Fruit fly (Drosophila melanogaster) whole organism, pupa: Measurements from ENCODE around the gene Mst57Dc.

Experiments
- CG10348 ChIP-seq: fragments of 200-800 bp; sonication (Bioruptor generic); IDR thresholded peaks from 2 replicates; pipeline ENCODE4 v1.3.6; 2022; ENCODE audit warnings: missing biosample characterization, missing genetic modification characterization
- CG12605 ChIP-seq: fragments of 200-800 bp; sonication (Bioruptor generic); IDR thresholded peaks from 2 replicates; pipeline ENCODE4 v1.3.6; 2022; ENCODE audit warnings: missing biosample characterization, missing genetic modification characterization
- CG13204 ChIP-seq: fragments of 200-800 bp; sonication (Bioruptor generic); optimal IDR thresholded peaks from 2 replicates; lab custom pipeline; 2018; ENCODE audit warnings: missing biosample characterization, mild to moderate bottlenecking, missing genetic modification characterization, moderate library complexity
- CG14655 ChIP-seq: fragments of 200-800 bp; sonication (Bioruptor generic); optimal IDR thresholded peaks from 3 replicates; lab custom pipeline; 2017; ENCODE audit warnings: mild to moderate bottlenecking, missing biosample characterization, missing genetic modification reagents, missing genetic modification characterization
- CG15710 ChIP-seq: fragments of 200-800 bp; sonication (Bioruptor generic); optimal IDR thresholded peaks from 2 replicates; lab custom pipeline; 2018; ENCODE audit warnings: missing biosample characterization, mild to moderate bottlenecking, missing genetic modification characterization, moderate library complexity
- CG17806 ChIP-seq: fragments of 200-800 bp; sonication (Bioruptor generic); optimal IDR thresholded peaks from 2 replicates; lab custom pipeline; 2018; ENCODE audit warnings: missing biosample characterization, mild to moderate bottlenecking, missing genetic modification characterization, moderate library complexity
- CG32121 ChIP-seq: fragments of 200-800 bp; sonication (Bioruptor generic); IDR thresholded peaks from 2 replicates; pipeline ENCODE4 v1.3.6; 2022; ENCODE audit warnings: missing biosample characterization, missing genetic modification characterization
- CG34367 ChIP-seq: fragments of 200-800 bp; sonication (Bioruptor generic); optimal IDR thresholded peaks from 2 replicates; lab custom pipeline; 2018; ENCODE audit warnings: missing biosample characterization, mild to moderate bottlenecking, missing genetic modification characterization
- CG4496 ChIP-seq: fragments of 200-800 bp; sonication (Bioruptor generic); IDR thresholded peaks from 3 replicates; pipeline ENCODE4 v1.3.6; 2022; ENCODE audit warnings: missing biosample characterization, missing genetic modification characterization
- CG8159 ChIP-seq: fragments of 200-800 bp; sonication (Bioruptor generic); optimal IDR thresholded peaks from 3 replicates; lab custom pipeline; 2018; ENCODE audit warnings: missing biosample characterization, mild to moderate bottlenecking, missing genetic modification characterization, moderate library complexity
- CG8301 ChIP-seq: fragments of 200-800 bp; sonication (Bioruptor generic); optimal IDR thresholded peaks from 2 replicates; lab custom pipeline; 2018; ENCODE audit warnings: missing biosample characterization, mild to moderate bottlenecking, missing genetic modification characterization
- CG9948 ChIP-seq: fragments of 200-800 bp; sonication (Bioruptor generic); optimal IDR thresholded peaks from 2 replicates; lab custom pipeline; 2018; ENCODE audit warnings: missing biosample characterization, mild to moderate bottlenecking, missing genetic modification characterization, moderate library complexity
- D1 ChIP-seq: fragments of 200-800 bp; sonication (Bioruptor generic); optimal IDR thresholded peaks from 2 replicates; lab custom pipeline; 2018; ENCODE audit warnings: missing biosample characterization, mild to moderate bottlenecking, missing genetic modification characterization, moderate library complexity
- EcR ChIP-seq: fragments of 200-800 bp; sonication (Bioruptor generic); optimal IDR thresholded peaks from 3 replicates; lab custom pipeline; 2019; ENCODE audit warnings: missing biosample characterization, missing genetic modification characterization, mild to moderate bottlenecking, moderate library complexity, missing genetic modification reagents
- Ets98B ChIP-seq: fragments of 200-800 bp; sonication (Bioruptor generic); IDR thresholded peaks from 2 replicates; pipeline ENCODE4 v1.3.6; 2022; ENCODE audit warnings: missing biosample characterization, missing genetic modification characterization
- Pif1A ChIP-seq: fragments of 200-800 bp; sonication (Bioruptor generic); optimal IDR thresholded peaks from 3 replicates; lab custom pipeline; 2016; ENCODE audit warnings: missing biosample characterization, missing genetic modification characterization
- Pif1B ChIP-seq: fragments of 200-800 bp; sonication (Bioruptor generic); optimal IDR thresholded peaks from 3 replicates; lab custom pipeline; 2016; ENCODE audit warnings: missing biosample characterization, missing genetic modification characterization
- Snoo ChIP-seq: fragments of 200-800 bp; sonication (Bioruptor generic); optimal IDR thresholded peaks from 3 replicates; lab custom pipeline; 2017; ENCODE audit warnings: missing biosample characterization, mild to moderate bottlenecking, missing genetic modification characterization, inconsistent platforms
- fd96Ca ChIP-seq: fragments of 200-800 bp; sonication (Bioruptor generic); IDR thresholded peaks from 3 replicates; pipeline ENCODE4 v1.3.6; 2022; ENCODE audit warnings: missing biosample characterization, missing genetic modification characterization
- gl ChIP-seq: fragments of 200-800 bp; sonication (Bioruptor generic); optimal IDR thresholded peaks from 2 replicates; lab custom pipeline; 2018; ENCODE audit warnings: missing biosample characterization, mild to moderate bottlenecking, missing genetic modification characterization
- rn ChIP-seq: fragments of 200-800 bp; sonication (Bioruptor generic); IDR thresholded peaks from 2 replicates; pipeline ENCODE4 v1.3.6; 2022; ENCODE audit warnings: missing biosample characterization, missing genetic modification characterization

The Mst57Dc gene

DNA sequence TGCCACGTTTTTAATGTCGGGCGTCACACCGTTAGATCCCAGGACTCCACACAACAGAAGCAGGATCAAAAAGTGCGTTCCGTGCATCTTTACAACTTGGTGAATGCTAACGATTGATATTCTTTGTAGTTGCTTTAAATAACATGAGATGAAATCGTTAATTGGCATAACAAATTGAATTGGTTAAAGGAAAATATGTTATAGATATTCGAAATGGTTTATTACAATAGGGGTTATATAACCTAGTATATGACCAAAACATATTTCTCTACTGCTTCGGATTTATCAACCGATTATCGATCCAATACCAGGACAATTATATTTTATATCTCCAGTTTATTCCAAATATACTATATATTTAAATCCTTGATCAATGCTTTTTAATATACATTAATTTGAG, at the start of gene Mst57Dc:
TSS of gene Mst57Dc (minus strand) at position 101 of the 400 bp plus-strand sequence.
- no peak for TF ChIP-seq CG32121 (GFP tag; lab: Robert Waterston, UW)
- no peak for TF ChIP-seq rn
- TF ChIP-seq CG34367 (tag; lab: Kevin White, UChicago): no peak
- TF ChIP-seq, all 21 proteins: peak for 0

DNA sequence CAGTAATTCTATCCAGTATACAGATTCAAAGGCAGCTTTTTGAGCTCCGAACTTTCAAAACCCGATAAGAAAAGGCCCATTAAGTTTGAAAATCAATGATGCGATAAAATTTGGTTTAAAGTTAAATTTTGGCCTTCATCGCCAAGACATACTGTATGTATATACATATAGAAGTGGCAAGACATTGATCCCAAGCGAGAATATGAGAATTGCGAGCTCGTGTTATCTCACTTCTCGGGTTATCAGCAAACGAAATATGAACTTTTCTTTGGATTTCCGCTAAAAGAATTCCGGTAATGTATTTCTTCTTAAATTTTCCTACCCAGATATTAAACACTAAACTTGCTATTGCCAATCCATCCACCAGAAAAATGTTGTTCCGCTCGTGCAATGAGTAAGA, 47.6 kb upstream of the Mst57Dc start:
- TF ChIP-seq CG32121 (GFP tag; lab: Robert Waterston, UW): no peak
- TF ChIP-seq CG17806: no peak
- TF ChIP-seq D1: no peak
- no peak for TF ChIP-seq gl (tag; lab: Kevin White, UChicago)
- TF ChIP-seq CG13204 (GFP tag; lab: Kevin White, UChicago): no peak
- peak; percentile 78 for TF ChIP-seq EcR
- no peak for TF ChIP-seq fd96Ca (GFP tag; lab: Robert Waterston, UW)
- TF ChIP-seq CG9948 (tag; lab: Kevin White, UChicago): no peak

DNA sequence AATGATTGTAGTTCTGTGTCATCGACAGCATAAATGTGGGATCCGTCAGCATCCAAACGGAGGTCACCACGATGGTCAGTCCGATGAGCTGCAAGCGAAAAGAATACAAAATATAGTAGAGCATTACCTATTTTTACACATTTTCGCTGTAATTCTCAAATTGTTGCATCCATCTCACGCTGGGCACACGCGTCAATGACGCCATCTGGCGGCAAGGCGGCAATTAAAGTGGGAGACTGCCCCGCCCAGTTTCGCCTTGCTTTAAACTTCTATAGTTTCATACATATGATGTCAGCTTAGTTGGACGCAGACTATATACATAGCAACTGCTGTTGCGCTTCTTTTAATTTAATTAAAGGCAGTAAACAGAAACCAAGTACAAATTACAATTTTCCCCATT, 47.1 kb upstream of the Mst57Dc start:
- TF ChIP-seq CG9948 (tag; lab: Kevin White, UChicago) (no peak), CG4496 (GFP tag; lab: Robert Waterston, UW) (no peak)

DNA sequence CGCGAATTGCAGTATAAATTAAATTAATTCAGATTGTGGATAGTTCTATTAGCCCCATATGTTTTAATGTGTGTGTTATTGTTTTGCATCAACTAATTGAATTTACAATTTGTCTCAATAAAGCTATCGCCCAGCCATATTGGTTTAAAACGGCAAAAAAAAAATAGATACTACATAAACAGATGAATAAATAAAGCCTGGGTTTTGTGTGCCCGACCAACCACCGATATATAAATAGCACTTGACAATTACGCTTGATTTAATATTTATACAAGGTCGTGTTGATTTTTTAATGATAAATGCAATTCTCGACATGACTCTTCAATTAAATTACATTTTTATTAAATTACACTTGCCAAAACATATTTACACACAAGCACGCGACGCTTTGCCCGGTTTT, 40.9 kb upstream of the Mst57Dc start:
- TF ChIP-seq EcR (no peak), Pif1B (no peak), CG17806 (no peak), fd96Ca (GFP tag; lab: Robert Waterston, UW) (no peak), Ets98B (GFP tag; lab: Robert Waterston, UW) (no peak), CG32121 (GFP tag; lab: Robert Waterston, UW) (no peak), CG10348 (GFP tag; lab: Robert Waterston, UW) (no peak), rn (no peak), Pif1A (GFP tag; lab: Kevin White, UChicago) (no peak), CG9948 (tag; lab: Kevin White, UChicago) (no peak), CG8159 (no peak), CG8301 (tag; lab: Kevin White, UChicago) (no peak), gl (tag; lab: Kevin White, UChicago) (no peak), D1 (no peak), Snoo (tag; lab: Kevin White, UChicago) (no peak), CG4496 (GFP tag; lab: Robert Waterston, UW) (no peak), CG12605 (GFP tag; lab: Robert Waterston, UW) (no peak), CG34367 (tag; lab: Kevin White, UChicago) (no peak), CG13204 (GFP tag; lab: Kevin White, UChicago) (no peak), CG14655 (GFP tag; lab: Kevin White, UChicago) (no peak)

DNA sequence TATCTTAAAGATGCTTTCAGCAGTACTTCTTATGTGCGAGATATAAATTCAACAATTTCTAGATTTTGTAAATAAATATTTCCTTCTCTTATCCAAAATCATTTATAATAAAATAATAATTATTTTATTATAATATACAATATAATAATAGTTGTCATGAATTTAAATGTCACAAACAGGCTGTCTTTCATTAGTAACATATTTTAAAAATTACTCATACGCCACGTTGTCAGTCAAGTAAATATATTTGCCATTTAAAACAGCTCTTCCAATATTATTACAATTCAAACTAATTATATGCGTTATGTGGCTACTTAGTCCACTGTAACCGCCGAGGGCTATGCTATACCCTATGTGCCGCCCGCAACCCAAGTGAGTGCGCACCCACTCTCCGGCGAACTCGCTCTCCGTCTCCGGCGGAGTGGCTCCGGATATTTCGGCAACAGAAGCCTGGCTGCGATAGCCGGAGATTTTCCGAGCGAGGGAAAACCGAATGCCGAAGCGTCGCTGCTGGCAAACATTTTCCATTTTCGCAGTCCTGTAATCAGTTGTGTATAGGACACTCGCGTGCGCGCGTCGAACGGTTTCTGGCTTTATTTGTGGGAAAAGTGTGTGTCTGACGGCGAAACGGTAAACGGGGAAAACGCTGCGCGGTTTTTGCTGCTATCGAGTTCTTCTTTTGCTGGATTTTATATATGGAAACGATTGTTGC, 26.3 kb upstream of the Mst57Dc start, which contains the start of gene CG5890:
TSS of gene CG5890 (plus strand) at position 561 of the 712 bp plus-strand sequence.
- TF ChIP-seq Snoo (tag; lab: Kevin White, UChicago): no peak
- TF ChIP-seq CG14655 (GFP tag; lab: Kevin White, UChicago): peak; percentile 39
- peak; percentile 9 for TF ChIP-seq CG8301 (tag; lab: Kevin White, UChicago)
- peak; percentile 49 for TF ChIP-seq CG8159

DNA sequence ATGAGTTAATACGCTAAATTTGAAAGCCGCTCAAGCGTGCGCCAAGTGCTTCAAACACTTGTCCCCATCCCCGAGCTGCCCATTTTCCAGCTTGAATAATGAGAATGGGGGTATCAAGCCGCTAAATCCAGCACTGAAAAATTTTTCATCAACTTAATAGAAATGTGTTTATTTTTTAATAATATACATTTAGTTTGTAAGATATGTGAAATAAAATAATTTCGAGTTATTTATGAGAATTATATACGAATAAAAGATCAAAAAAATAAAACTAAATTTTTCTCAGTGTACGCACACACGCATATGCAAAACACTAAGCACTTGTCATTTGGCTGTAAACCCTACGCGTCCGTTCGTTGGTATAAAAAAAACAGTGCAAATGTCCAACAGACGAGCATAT, 25.3 kb upstream of the Mst57Dc start:
- TF ChIP-seq CG8301 (tag; lab: Kevin White, UChicago) (no peak), fd96Ca (GFP tag; lab: Robert Waterston, UW) (no peak), CG17806 (peak; percentile 38), CG4496 (GFP tag; lab: Robert Waterston, UW) (no peak), CG9948 (tag; lab: Kevin White, UChicago) (no peak), rn (no peak), Snoo (tag; lab: Kevin White, UChicago) (no peak), CG10348 (GFP tag; lab: Robert Waterston, UW) (no peak), gl (tag; lab: Kevin White, UChicago) (no peak), CG12605 (GFP tag; lab: Robert Waterston, UW) (no peak), EcR (no peak), CG34367 (tag; lab: Kevin White, UChicago) (no peak), Pif1B (no peak), Pif1A (GFP tag; lab: Kevin White, UChicago) (no peak), CG15710 (peak; percentile 0), D1 (no peak), CG13204 (GFP tag; lab: Kevin White, UChicago) (no peak), CG8159 (peak; percentile 31), CG32121 (GFP tag; lab: Robert Waterston, UW) (0 out of 2 replicates have a peak, but pooled peaks have one; percentile 26), CG14655 (GFP tag; lab: Kevin White, UChicago) (no peak), Ets98B (GFP tag; lab: Robert Waterston, UW) (0 out of 2 replicates have a peak, but pooled peaks have one; percentile 14)

DNA sequence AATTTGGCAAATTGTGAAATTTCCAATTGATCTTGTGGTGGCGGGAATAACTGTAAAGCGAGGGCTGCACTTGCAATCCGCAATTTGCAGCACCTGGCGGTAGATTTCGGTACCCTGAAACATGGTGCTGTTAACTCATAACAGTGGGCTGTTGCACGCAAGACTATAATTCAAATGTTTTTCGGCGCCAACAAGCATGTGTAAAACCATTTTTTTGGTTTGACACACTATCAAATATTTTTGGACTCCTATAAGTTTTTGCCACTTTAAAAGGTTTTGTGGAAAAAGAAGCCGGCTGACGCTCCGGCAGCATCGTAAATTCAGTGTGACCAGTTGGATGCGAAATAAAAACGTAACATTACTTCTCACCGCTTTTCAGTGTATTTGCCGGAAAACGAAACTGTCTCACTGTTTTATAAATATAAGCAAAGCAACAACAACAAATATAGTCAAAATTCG, 21.8 kb upstream of the Mst57Dc start, which contains the start of the genes CG14545 and CG5886:
TSS of gene CG14545 (minus strand) at position 68 of the 459 bp plus-strand sequence.
TSS of gene CG5886 (plus strand) at position 409 of the 459 bp plus-strand sequence.
- no peak for TF ChIP-seq CG10348 (GFP tag; lab: Robert Waterston, UW)
- TF ChIP-seq Pif1B: no peak
- no peak for TF ChIP-seq rn
- no peak for TF ChIP-seq CG32121 (GFP tag; lab: Robert Waterston, UW)
- no peak for TF ChIP-seq CG9948 (tag; lab: Kevin White, UChicago)
- TF ChIP-seq Ets98B (GFP tag; lab: Robert Waterston, UW): no peak
- no peak for TF ChIP-seq D1
- TF ChIP-seq CG15710: no peak
- no peak for TF ChIP-seq CG14655 (GFP tag; lab: Kevin White, UChicago)
